Fruit fly (Drosophila melanogaster): Measurements from ENCODE around the gene CG7840.

CG7840 gene

DNA sequence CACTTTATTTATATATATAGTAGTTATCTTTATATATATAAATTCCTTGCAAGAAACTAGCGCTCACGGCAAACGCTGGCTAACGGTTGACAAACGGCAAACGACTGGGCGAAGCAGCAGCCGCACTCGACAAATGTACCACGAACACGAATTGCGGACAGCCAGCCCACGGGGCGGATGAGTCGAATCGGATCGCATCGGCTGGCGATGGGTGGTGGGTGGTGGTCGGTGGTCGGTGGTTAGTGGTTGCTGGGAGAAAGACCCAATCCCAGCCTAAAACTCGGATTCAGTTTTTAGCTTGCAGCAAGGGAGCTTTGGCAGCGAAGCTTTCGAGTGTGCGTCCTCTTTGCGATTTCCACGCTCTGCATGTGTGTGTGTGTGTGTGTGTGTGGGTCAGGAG lies 19.8 kb downstream of the CG7840 start, which contains the start of gene CG7781 (continued):
- no peak for TF ChIP-seq zen2 (GFP tag; IDR thresholded peaks at IDR 0.05; ENCODE audit: partially characterized antibody)
- 0 out of 2 replicates have a peak, but pooled peaks have one; percentile 11 for TF ChIP-seq CG32767 (GFP tag; IDR thresholded peaks at IDR 0.05)
- TF ChIP-seq CG3995 (GFP tag; optimal IDR thresholded peaks at IDR 0.05), result no peak
- TF ChIP-seq mld (GFP tag; IDR thresholded peaks at IDR 0.05; ENCODE audit: partially characterized antibody), result no peak
- TF ChIP-seq CG12391 (tag; optimal IDR thresholded peaks at IDR 0.05), result no peak
- no peak for TF ChIP-seq shn (GFP tag; optimal IDR thresholded peaks at IDR 0.05)
- TF ChIP-seq CG31441 (GFP tag; IDR thresholded peaks at IDR 0.05), result no peak
- TF ChIP-seq abd-A (tag; optimal IDR thresholded peaks at IDR 0.05), result no peak
- TF ChIP-seq Hmr (GFP tag; optimal IDR thresholded peaks at IDR 0.05), result no peak
- no peak for TF ChIP-seq kay (GFP tag; optimal IDR thresholded peaks at IDR 0.05)
- no peak for TF ChIP-seq CG9932 (GFP tag; IDR thresholded peaks at IDR 0.05)
- TF ChIP-seq CG3838 (GFP tag; optimal IDR thresholded peaks at IDR 0.05), result no peak
- TF ChIP-seq ranshi (GFP tag; IDR thresholded peaks at IDR 0.05), result 0 out of 2 replicates have a peak, but pooled peaks have one; percentile 5
- TF ChIP-seq CG14441 (GFP tag; IDR thresholded peaks at IDR 0.05), result 0 out of 2 replicates have a peak, but pooled peaks have one; percentile 29
- TF ChIP-seq toy (GFP tag; IDR thresholded peaks at IDR 0.05), result no peak
- no peak for TF ChIP-seq stc (GFP tag; IDR thresholded peaks at IDR 0.05)
- TF ChIP-seq gem (tag; optimal IDR thresholded peaks at IDR 0.05), result no peak
- 0 out of 2 replicates have a peak, but pooled peaks have one; percentile 21 for TF ChIP-seq CG1024 (GFP tag; IDR thresholded peaks at IDR 0.05)
- TF ChIP-seq Adf1 (GFP tag; IDR thresholded peaks at IDR 0.05), result no peak
- TF ChIP-seq cg (GFP tag; optimal IDR thresholded peaks at IDR 0.05), result peak; percentile 45
- TF ChIP-seq Rfx (GFP tag; IDR thresholded peaks at IDR 0.05), result 0 out of 2 replicates have a peak, but pooled peaks have one; percentile 19
- no peak for TF ChIP-seq wor (GFP tag; IDR thresholded peaks at IDR 0.05)

DNA sequence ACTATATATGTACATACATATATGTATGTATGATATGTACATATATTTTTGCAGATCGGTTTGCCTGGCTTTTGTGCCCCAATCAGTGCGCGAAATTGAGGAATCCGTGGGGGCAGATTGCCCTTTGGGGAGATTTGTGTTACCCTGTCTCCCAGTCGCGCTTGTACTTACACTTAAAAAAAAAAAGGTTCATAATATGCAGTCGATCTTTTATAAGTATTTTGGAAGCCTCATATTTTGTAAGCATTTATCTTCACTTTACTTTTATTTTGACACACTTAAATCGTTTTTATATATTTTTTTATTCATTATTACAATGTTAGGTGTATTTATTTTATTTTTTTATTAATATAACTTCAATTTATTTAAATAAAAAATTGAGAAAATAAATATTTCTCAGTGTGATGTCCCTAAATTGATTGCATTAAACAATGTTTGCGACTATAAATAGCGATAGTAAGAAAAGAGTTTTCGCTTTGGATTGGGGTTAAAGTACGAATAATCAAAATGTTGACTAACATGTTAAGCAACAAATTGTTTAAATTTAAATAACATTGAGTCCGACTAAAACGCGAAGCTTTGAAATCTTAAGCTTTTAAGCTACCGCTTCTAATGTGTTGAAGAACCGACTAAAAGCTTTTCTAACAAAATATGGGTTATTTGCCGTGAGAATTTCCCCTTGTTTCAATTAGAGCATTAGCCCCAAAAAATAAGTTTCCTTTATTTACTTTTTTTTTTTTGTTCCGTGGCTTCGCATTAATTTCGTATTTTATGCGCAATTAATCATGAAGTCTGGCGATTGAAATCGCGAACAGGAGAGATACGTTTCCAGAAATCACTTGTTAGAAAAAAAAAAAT lies 21.3 kb downstream of the CG7840 start:
- TF ChIP-seq CG15269 (tag; optimal IDR thresholded peaks at IDR 0.05) (peak; percentile 53), cato (GFP tag; optimal IDR thresholded peaks at IDR 0.05; ENCODE audit: borderline replicate concordance) (no peak), CTCF (GFP tag; optimal IDR thresholded peaks at IDR 0.05) (peak; percentile 34), exex (tag; optimal IDR thresholded peaks at IDR 0.05) (no peak), hb (GFP tag; IDR thresholded peaks at IDR 0.05; ENCODE audit: partially characterized antibody) (no peak), CG14860 (GFP tag; IDR thresholded peaks at IDR 0.05; ENCODE audit: partially characterized antibody) (no peak), E2f1 (GFP tag; IDR thresholded peaks at IDR 0.05) (no peak), CG3281 (GFP tag; optimal IDR thresholded peaks at IDR 0.05) (peak; percentile 2), CG11504 (tag; optimal IDR thresholded peaks at IDR 0.05) (peak; percentile 71), CG17359 (tag; optimal IDR thresholded peaks at IDR 0.05) (peak; percentile 39), Med (GFP tag) (peak; percentile 48), CG13296 (GFP tag; optimal IDR thresholded peaks at IDR 0.05) (peak; percentile 28), CG13424 (tag; optimal IDR thresholded peaks at IDR 0.05) (peak; percentile 41), chm (GFP tag; IDR thresholded peaks at IDR 0.05) (no peak), Dad (GFP tag; optimal IDR thresholded peaks at IDR 0.05) (no peak), CG2678 (tag; optimal IDR thresholded peaks at IDR 0.05) (peak; percentile 59), CG1647 (GFP tag; optimal IDR thresholded peaks at IDR 0.05) (no peak), CG4328 (GFP tag; optimal IDR thresholded peaks at IDR 0.05) (no peak), CG31441 (GFP tag; IDR thresholded peaks at IDR 0.05) (peak; percentile 51), CG2129 (GFP tag; IDR thresholded peaks at IDR 0.05; ENCODE audit: partially characterized antibody) (no peak), dan (GFP tag; IDR thresholded peaks at IDR 0.05) (no peak), CG34224 (GFP tag; IDR thresholded peaks at IDR 0.05; ENCODE audit: partially characterized antibody) (no peak), sug (tag; optimal IDR thresholded peaks at IDR 0.05) (peak; percentile 17), dpn (GFP tag; optimal IDR thresholded peaks at IDR 0.05) (no peak), CG3995 (GFP tag; optimal IDR thresholded peaks at IDR 0.05) (no peak), Ets97D (GFP tag; optimal IDR thresholded peaks at IDR 0.05) (no peak), CG12659 (GFP tag; optimal IDR thresholded peaks at IDR 0.05) (peak; percentile 18), gro (GFP tag; optimal IDR thresholded peaks at IDR 0.05) (no peak), Opbp (GFP tag; IDR thresholded peaks at IDR 0.05; ENCODE audit: partially characterized antibody) (no peak)

Data from whole organism, embryonic.